Worm (Caenorhabditis elegans): ENCODE results near the gene B0416.3.
A peak's percentile ranks its signal among the peaks of the same experiment; 100 is the strongest.

The B0416.3 gene

ce11 chrX:9264636-9265035 is 26.8 kb upstream of the B0416.3 start:
- TF ChIP-seq hlh-30 (tag; optimal IDR thresholded peaks at IDR 0.05; ENCODE audit: insufficient read depth) = peak; percentile 38
- TF ChIP-seq ceh-31 (tag; optimal IDR thresholded peaks at IDR 0.05) = no peak

- TF ChIP-seq ceh-45 (GFP tag; IDR thresholded peaks at IDR 0.05) = no peak
- no peak for TF ChIP-seq ceh-19 (GFP tag; optimal IDR thresholded peaks at IDR 0.05)
- no peak for TF ChIP-seq ceh-30 (tag; optimal IDR thresholded peaks at IDR 0.05)
- TF ChIP-seq che-1 (tag; optimal IDR thresholded peaks at IDR 0.05) = no peak
- TF ChIP-seq T23F11.4 (GFP tag; optimal IDR thresholded peaks at IDR 0.05) = no peak
- no peak for TF ChIP-seq K09A11.1 (tag; optimal IDR thresholded peaks at IDR 0.05; ENCODE audit: insufficient read depth)
- TF ChIP-seq ceh-18 (tag; optimal IDR thresholded peaks at IDR 0.05) = no peak
- TF ChIP-seq sox-2 (GFP tag; IDR thresholded peaks at IDR 0.05) = no peak
- TF ChIP-seq K02D7.2 (tag; optimal IDR thresholded peaks at IDR 0.05) = no peak
- no peak for TF ChIP-seq hlh-8 (tag; optimal IDR thresholded peaks at IDR 0.05)
- no peak for TF ChIP-seq nfya-1 (tag; optimal IDR thresholded peaks at IDR 0.05)
- TF ChIP-seq pha-4 (tag; optimal IDR thresholded peaks at IDR 0.05) = no peak
- TF ChIP-seq pha-2 (tag; optimal IDR thresholded peaks at IDR 0.05) = no peak
- no peak for TF ChIP-seq syd-9 (tag; optimal IDR thresholded peaks at IDR 0.05)
- TF ChIP-seq nhr-11 (tag; optimal IDR thresholded peaks at IDR 0.05) = no peak
- no peak for TF ChIP-seq sox-4 (tag; optimal IDR thresholded peaks at IDR 0.05)
Measured at ce11 chrX:9266512-9266911, 24.9 kb upstream of the B0416.3 start.

- TF ChIP-seq ceh-14 (tag; optimal IDR thresholded peaks at IDR 0.05) (no peak), pros-1 (tag; optimal IDR thresholded peaks at IDR 0.05) (no peak), ceh-45 (GFP tag; IDR thresholded peaks at IDR 0.05) (no peak), pqm-1 (tag; optimal IDR thresholded peaks at IDR 0.05) (no peak), F13H6.1 (tag; optimal IDR thresholded peaks at IDR 0.05) (no peak), K02D7.2 (tag; optimal IDR thresholded peaks at IDR 0.05) (no peak), unc-86 (tag; optimal IDR thresholded peaks at IDR 0.05) (no peak)
Measured at ce11 chrX:9268373-9268772, 23.1 kb upstream of the B0416.3 start.

ce11 chrX:9270753-9271152 is 20.7 kb upstream of the B0416.3 start, which contains the start of gene B0416.5:
Gene B0416.5, minus strand, starts transcription at chrX:9270853.
- TF ChIP-seq lim-6 (tag; optimal IDR thresholded peaks at IDR 0.05) (no peak), nhr-232 (tag; optimal IDR thresholded peaks at IDR 0.05) (no peak), rnt-1 (tag; optimal IDR thresholded peaks at IDR 0.05) (no peak), ceh-9 (tag; optimal IDR thresholded peaks at IDR 0.05) (no peak)

DNA sequence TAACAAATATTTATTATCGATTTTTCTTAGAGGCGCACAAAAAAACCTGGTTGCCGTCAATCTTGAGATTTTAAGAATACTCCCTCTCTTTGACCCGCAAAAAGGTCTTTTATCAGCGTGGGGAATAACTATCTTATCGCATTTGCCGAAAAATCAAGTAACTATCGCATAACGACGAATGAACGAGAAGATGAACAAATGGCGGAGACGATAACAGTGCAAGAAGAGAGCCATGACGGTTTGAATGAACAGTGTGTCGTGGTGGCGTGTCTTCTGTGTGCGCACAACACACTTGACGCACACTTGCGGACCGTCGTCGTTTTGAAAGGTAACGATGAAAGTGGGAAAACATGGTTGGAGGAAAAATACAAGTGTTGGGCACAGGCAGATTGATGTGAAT is 19.6 kb upstream of the B0416.3 start:
- no peak for TF ChIP-seq hlh-15 (tag; optimal IDR thresholded peaks at IDR 0.05)
- TF ChIP-seq sox-4 (tag; optimal IDR thresholded peaks at IDR 0.05) = no peak
- TF ChIP-seq ztf-16 (tag; optimal IDR thresholded peaks at IDR 0.05) = no peak
- TF ChIP-seq elt-4 (tag; optimal IDR thresholded peaks at IDR 0.05) = no peak
- no peak for TF ChIP-seq K02D7.2 (tag; optimal IDR thresholded peaks at IDR 0.05)
- TF ChIP-seq ttx-3 (tag; optimal IDR thresholded peaks at IDR 0.05) = no peak
- peak; percentile 96 for TF ChIP-seq elt-2 (tag; optimal IDR thresholded peaks at IDR 0.05)
- TF ChIP-seq unc-42 (tag; optimal IDR thresholded peaks at IDR 0.05) = no peak

- no peak for TF ChIP-seq ceh-6 (GFP tag; optimal IDR thresholded peaks at IDR 0.05)
- TF ChIP-seq mec-3 (tag; optimal IDR thresholded peaks at IDR 0.05; ENCODE audit: borderline replicate concordance) = no peak
- no peak for TF ChIP-seq pha-2 (tag; optimal IDR thresholded peaks at IDR 0.05)
Measured at ce11 chrX:9274574-9274973, 16.9 kb upstream of the B0416.3 start, which contains the start of gene B0416.10. Gene B0416.10, minus strand, starts transcription at chrX:9274674.
